Worm (Caenorhabditis elegans) whole organism, early embryonic: Measurements from ENCODE around the gene vps-36.

ENCODE experiments used
- B0310.2 ChIP-seq: sonication (generic microtip); optimal IDR thresholded peaks from 2 replicates; lab custom pipeline; 2016; ENCODE audit warnings: mild to moderate bottlenecking, missing genetic modification characterization, missing compliant biosample characterization
- ama-1 ChIP-seq: fragments of 150-350 bp; optimal IDR thresholded peaks from 2 replicates; lab custom pipeline; 2014

ce11 chrV:10951655-10952278 lies 8.7 kb downstream of the vps-36 start, which contains the start of gene F17C11.4:
- TF ChIP-seq B0310.2 (tag; lab: Kevin White, UChicago) = no peak
- TF ChIP-seq ama-1 (lab: Kevin White, UChicago) = no peak
